Worm (Caenorhabditis elegans): ENCODE results near the gene R08C7.5.

The R08C7.5 gene

DNA sequence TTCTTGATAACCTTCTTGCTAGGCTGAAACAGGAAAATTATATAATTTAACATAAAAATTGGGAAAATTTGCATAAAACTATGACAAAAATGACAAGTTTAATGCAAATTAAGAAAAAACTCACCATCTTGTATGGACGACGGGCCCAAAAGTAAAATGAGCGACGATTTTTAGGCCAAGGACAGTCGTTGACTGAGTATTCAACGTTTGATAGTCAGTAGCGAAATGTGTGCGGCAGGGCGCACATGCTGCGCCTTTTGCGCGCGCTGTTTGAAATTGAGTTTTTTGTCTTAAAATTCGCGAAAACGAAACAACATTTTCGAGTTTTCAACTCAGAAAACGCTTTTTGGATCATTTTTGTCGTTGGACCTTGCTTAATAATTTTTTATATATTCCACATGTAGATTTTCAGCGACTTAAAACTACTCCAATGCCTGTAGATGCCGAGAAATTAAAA, 39.6 kb upstream of the R08C7.5 start, which contains the start of the genes rpl-7A and set-21 (continued):
- TF ChIP-seq xbp-1 (tag; optimal IDR thresholded peaks at IDR 0.05), result peak; percentile 97
- peak; percentile 98 for TF ChIP-seq nhr-47 (tag; optimal IDR thresholded peaks at IDR 0.05)
- peak; percentile 53 for TF ChIP-seq blmp-1 (tag; optimal IDR thresholded peaks at IDR 0.05)
- peak; percentile 84 to 94 (median 90) for TF ChIP-seq ceh-82 (tag; optimal IDR thresholded peaks at IDR 0.05)
- TF ChIP-seq hlh-4 (tag; optimal IDR thresholded peaks at IDR 0.05), result no peak
- TF ChIP-seq ets-5 (GFP tag; IDR thresholded peaks at IDR 0.05), result no peak
- peak; percentile 85 for TF ChIP-seq aly-2 (tag; optimal IDR thresholded peaks at IDR 0.05)
- TF ChIP-seq swsn-7 (tag; optimal IDR thresholded peaks at IDR 0.05), result peak; percentile 95
- TF ChIP-seq pag-3 (tag; optimal IDR thresholded peaks at IDR 0.05; ENCODE audit: borderline replicate concordance, insufficient read depth), result no peak
- peak in 1 of 2 experiments; percentile 49 for TF ChIP-seq egl-27 (tag; optimal IDR thresholded peaks at IDR 0.05)
- TF ChIP-seq nhr-76 (tag; optimal IDR thresholded peaks at IDR 0.05), result no peak
- peak; percentile 83 for TF ChIP-seq lir-3 (tag; optimal IDR thresholded peaks at IDR 0.05; ENCODE audit: poor library complexity)
- TF ChIP-seq mdl-1 (tag; optimal IDR thresholded peaks at IDR 0.05), result peak in 1 of 2 experiments; percentile 67
- peak; percentile 92 for TF ChIP-seq irx-1 (tag; optimal IDR thresholded peaks at IDR 0.05)
- peak; percentile 81 for TF ChIP-seq vab-15 (tag; optimal IDR thresholded peaks at IDR 0.05)
- peak; percentile 97 for TF ChIP-seq lin-14 (GFP tag; optimal IDR thresholded peaks at IDR 0.05)
- TF ChIP-seq dpl-1 (GFP tag; optimal IDR thresholded peaks at IDR 0.05), result peak; percentile 94 to 95 (median 95)
- peak; percentile 98 for TF ChIP-seq fkh-8 (tag; optimal IDR thresholded peaks at IDR 0.05)
- TF ChIP-seq unc-30 (tag; optimal IDR thresholded peaks at IDR 0.05), result no peak
- peak; percentile 99 for TF ChIP-seq grh-1 (GFP tag; IDR thresholded peaks at IDR 0.05)
- TF ChIP-seq hpl-2 (GFP tag; optimal IDR thresholded peaks at IDR 0.05), result peak; percentile 60
- no peak for TF ChIP-seq alr-1 (tag; optimal IDR thresholded peaks at IDR 0.05; ENCODE audit: borderline replicate concordance)
- TF ChIP-seq skn-1 (tag; optimal IDR thresholded peaks at IDR 0.05), result peak; percentile 61
- peak; percentile 92 for TF ChIP-seq mab-9 (GFP tag; IDR thresholded peaks at IDR 0.05)
- peak; percentile 77 for TF ChIP-seq sox-4 (tag; optimal IDR thresholded peaks at IDR 0.05)
- peak; percentile 26 for TF ChIP-seq lin-39 (tag; optimal IDR thresholded peaks at IDR 0.05)
- TF ChIP-seq mep-1 (tag; optimal IDR thresholded peaks at IDR 0.05), result peak; percentile 87
- peak; percentile 95 for TF ChIP-seq nhr-20 (tag; optimal IDR thresholded peaks at IDR 0.05)
- TF ChIP-seq C16A3.4 (tag; optimal IDR thresholded peaks at IDR 0.05), result peak; percentile 91
- TF ChIP-seq tbx-2 (tag; optimal IDR thresholded peaks at IDR 0.05), result peak; percentile 95
- TF ChIP-seq efl-3 (GFP tag; optimal IDR thresholded peaks at IDR 0.05), result no peak
- no peak for TF ChIP-seq unc-62 (GFP tag; optimal IDR thresholded peaks at IDR 0.05)
- TF ChIP-seq ces-1 (GFP tag; optimal IDR thresholded peaks at IDR 0.05), result no peak
- peak; percentile 94 to 97 for TF ChIP-seq lin-35 (GFP tag; optimal IDR thresholded peaks at IDR 0.05)
- TF ChIP-seq nhr-71 (tag; optimal IDR thresholded peaks at IDR 0.05), result peak; percentile 98
- TF ChIP-seq sup-37 (GFP tag; optimal IDR thresholded peaks at IDR 0.05), result peak; percentile 83
- TF ChIP-seq fkh-10 (GFP tag; optimal IDR thresholded peaks at IDR 0.05), result peak; percentile 82
- peak; percentile 94 to 98 for TF ChIP-seq efl-1 (optimal IDR thresholded peaks at IDR 0.05)
- TF ChIP-seq efl-1 (GFP tag; optimal IDR thresholded peaks at IDR 0.05 in 1 of 2), result peak; percentile 93 to 100
- TF ChIP-seq F16B12.6 (tag; optimal IDR thresholded peaks at IDR 0.05), result peak; percentile 77
- TF ChIP-seq Y116A8C.19 (tag; optimal IDR thresholded peaks at IDR 0.05; ENCODE audit: borderline replicate concordance), result no peak
- TF ChIP-seq lsy-2 (tag; optimal IDR thresholded peaks at IDR 0.05), result peak; percentile 94 to 95
- TF ChIP-seq C34B4.2 (tag; optimal IDR thresholded peaks at IDR 0.05), result peak; percentile 80
- TF ChIP-seq mef-2 (tag; optimal IDR thresholded peaks at IDR 0.05), result no peak

All from whole organism, L1 larva.